Worm (Caenorhabditis elegans) whole organism, young adult: Measurements from ENCODE around the gene coq-5.

ENCODE experiments used
- B0336.3 ChIP-seq: fragments of 200-800 bp; sonication (Bioruptor generic); IDR thresholded peaks from 2 replicates; pipeline ENCODE4 v1.3.6; 2022; ENCODE audit warnings: missing genetic modification characterization, missing compliant biosample characterization
- F33H1.4 ChIP-seq: fragments of 200-800 bp; sonication (Bioruptor generic); IDR thresholded peaks from 2 replicates; pipeline ENCODE4 v1.3.6; 2022; ENCODE audit warnings: missing genetic modification reagents, missing genetic modification characterization, missing compliant biosample characterization
- F55B11.4 ChIP-seq: sonication (generic microtip); optimal IDR thresholded peaks from 2 replicates; lab custom pipeline; 2016; ENCODE audit warnings: missing compliant biosample characterization, missing genetic modification characterization, borderline replicate concordance; ENCODE audit not compliant: insufficient read depth
- K11D2.4 ChIP-seq: fragments of 200-800 bp; sonication (Bioruptor generic); IDR thresholded peaks from 2 replicates; pipeline ENCODE4 v1.3.6; 2022; ENCODE audit warnings: missing genetic modification reagents, missing genetic modification characterization, missing compliant biosample characterization
- athp-1 ChIP-seq: sonication (generic microtip); optimal IDR thresholded peaks from 2 replicates; lab custom pipeline; 2017; ENCODE audit warnings: mild to moderate bottlenecking, missing genetic modification characterization, missing compliant biosample characterization
- attf-5 ChIP-seq: fragments of 200-800 bp; sonication (Bioruptor generic); optimal IDR thresholded peaks from 2 replicates; lab custom pipeline; 2018; ENCODE audit warnings: mild to moderate bottlenecking, missing genetic modification characterization, missing compliant biosample characterization
- attf-6 ChIP-seq: fragments of 200-800 bp; sonication (Bioruptor generic); IDR thresholded peaks from 2 replicates; pipeline ENCODE4 v1.3.6; 2022; ENCODE audit warnings: missing genetic modification reagents, missing genetic modification characterization, missing compliant biosample characterization
- cebp-2 ChIP-seq: fragments of 200-800 bp; sonication (Bioruptor generic); IDR thresholded peaks from 2 replicates; pipeline ENCODE4 v1.3.6; 2022; ENCODE audit warnings: missing genetic modification characterization, missing compliant biosample characterization
- ceh-100 ChIP-seq: fragments of 200-800 bp; sonication (Bioruptor generic); IDR thresholded peaks from 2 replicates; pipeline ENCODE4 v1.3.6; 2022; ENCODE audit warnings: missing genetic modification reagents, missing genetic modification characterization, missing compliant biosample characterization
- ceh-27 ChIP-seq: fragments of 200-800 bp; sonication (Bioruptor generic); optimal IDR thresholded peaks from 2 replicates; lab custom pipeline; 2018; ENCODE audit warnings: mild to moderate bottlenecking, missing genetic modification characterization, moderate library complexity, missing compliant biosample characterization
- ceh-40 ChIP-seq: fragments of 200-800 bp; sonication (Bioruptor generic); IDR thresholded peaks from 2 replicates; pipeline ENCODE4 v1.3.6; 2022; ENCODE audit warnings: missing genetic modification characterization, missing compliant biosample characterization
- ceh-91 ChIP-seq: fragments of 200-800 bp; sonication (Bioruptor generic); IDR thresholded peaks from 2 replicates; pipeline ENCODE4 v1.3.6; 2022; ENCODE audit warnings: missing genetic modification reagents, missing genetic modification characterization, missing compliant biosample characterization
- efl-1 ChIP-seq: fragments of 150-350 bp; optimal IDR thresholded peaks from 2 replicates; lab custom pipeline; 2014; ENCODE audit warnings: missing biosample characterization, missing genetic modification reagents, missing genetic modification characterization
- egl-44 ChIP-seq: fragments of 200-800 bp; sonication (Bioruptor generic); IDR thresholded peaks from 2 replicates; pipeline ENCODE4 v1.3.6; 2022; ENCODE audit warnings: missing genetic modification reagents, missing genetic modification characterization, missing compliant biosample characterization
- ekl-4 ChIP-seq: fragments of 200-800 bp; sonication (Bioruptor generic); IDR thresholded peaks from 2 replicates; pipeline ENCODE4 v1.3.6; 2022; ENCODE audit warnings: missing genetic modification reagents, missing genetic modification characterization, missing compliant biosample characterization
- ets-4 ChIP-seq: fragments of 200-800 bp; sonication (Bioruptor generic); optimal IDR thresholded peaks from 2 replicates; lab custom pipeline; 2018; ENCODE audit warnings: mild to moderate bottlenecking, missing genetic modification characterization, missing compliant biosample characterization
- him-1 ChIP-seq: sonication (generic microtip); optimal IDR thresholded peaks from 2 replicates; lab custom pipeline; 2016; ENCODE audit warnings: missing genotype, missing genetic modification reagents, missing genetic modification characterization, missing compliant biosample characterization
- hmg-20 ChIP-seq: fragments of 200-800 bp; sonication (Bioruptor generic); IDR thresholded peaks from 2 replicates; pipeline ENCODE4 v1.3.6; 2022; ENCODE audit warnings: missing genetic modification reagents, missing genetic modification characterization, missing compliant biosample characterization
- hrde-1 ChIP-seq: sonication (generic microtip); optimal IDR thresholded peaks from 2 replicates; lab custom pipeline; 2016; ENCODE audit warnings: missing genetic modification characterization, mild to moderate bottlenecking, missing compliant biosample characterization, moderate library complexity, missing genotype, missing genetic modification reagents, borderline replicate concordance
- hsf-1 ChIP-seq: fragments of 200-800 bp; sonication (Bioruptor generic); IDR thresholded peaks from 2 replicates; pipeline ENCODE4 v1.3.6; 2022; ENCODE audit warnings: missing genetic modification reagents, missing genetic modification characterization, missing compliant biosample characterization
- lin-35 ChIP-seq, 3 experiments: fragments of 150-350 bp in 2 of 3; sonication (generic microtip) in 1 of 3; optimal IDR thresholded peaks; 2 replicates each; lab custom pipeline; 2014 to 2018; ENCODE audit warnings: missing biosample characterization in 3 of 3, missing genetic modification characterization in 3 of 3, missing genetic modification reagents in 3 of 3
- lin-54 ChIP-seq: fragments of 200-800 bp; sonication (Bioruptor generic); optimal IDR thresholded peaks from 2 replicates; lab custom pipeline; 2018; ENCODE audit warnings: mild to moderate bottlenecking, missing genetic modification characterization, missing compliant biosample characterization
- lir-1 ChIP-seq: fragments of 200-800 bp; sonication (Bioruptor generic); conservative IDR thresholded peaks from 2 replicates; pipeline ENCODE4 v1.3.6; 2022; ENCODE audit warnings: missing genetic modification reagents, missing genetic modification characterization, missing compliant biosample characterization
- lsy-27 ChIP-seq: sonication (generic microtip); optimal IDR thresholded peaks from 2 replicates; lab custom pipeline; 2017; ENCODE audit warnings: missing genetic modification characterization, mild to moderate bottlenecking, missing compliant biosample characterization, antibody characterized with exemption, missing genotype, borderline replicate concordance; ENCODE audit not compliant: insufficient read depth
- madf-10 ChIP-seq: sonication (generic microtip); optimal IDR thresholded peaks from 2 replicates; lab custom pipeline; 2016; ENCODE audit warnings: mild to moderate bottlenecking, missing genetic modification characterization, missing compliant biosample characterization
- madf-6 ChIP-seq: fragments of 200-800 bp; sonication (Bioruptor generic); IDR thresholded peaks from 2 replicates; pipeline ENCODE4 v1.3.6; 2022; ENCODE audit warnings: missing genetic modification reagents, missing genetic modification characterization, missing compliant biosample characterization
- madf-8 ChIP-seq: fragments of 200-800 bp; sonication (Bioruptor generic); conservative IDR thresholded peaks from 2 replicates; pipeline ENCODE4 v1.3.6; 2022; ENCODE audit warnings: missing genetic modification reagents, missing genetic modification characterization, missing compliant biosample characterization
- nfyb-1 ChIP-seq: fragments of 200-800 bp; sonication (Bioruptor generic); IDR thresholded peaks from 2 replicates; pipeline ENCODE4 v1.3.6; 2022; ENCODE audit warnings: missing genetic modification reagents, missing genetic modification characterization, missing compliant biosample characterization
- nhr-90 ChIP-seq: sonication (generic microtip); optimal IDR thresholded peaks from 2 replicates; lab custom pipeline; 2016; ENCODE audit warnings: missing genotype, mild to moderate bottlenecking, missing genetic modification characterization, missing compliant biosample characterization
- pha-4 ChIP-seq: fragments of 150-350 bp; sonication (generic microtip); optimal IDR thresholded peaks from 2 replicates; lab custom pipeline; 2014; ENCODE audit warnings: missing biosample characterization, missing genetic modification reagents, missing genetic modification characterization
- snpc-1.1 ChIP-seq: sonication (generic microtip); optimal IDR thresholded peaks from 2 replicates; lab custom pipeline; 2017; ENCODE audit warnings: missing genetic modification characterization, mild to moderate bottlenecking, missing compliant biosample characterization, antibody characterized with exemption, moderate library complexity, missing genotype, missing genetic modification reagents; ENCODE audit not compliant: insufficient read depth
- snpc-4 ChIP-seq, 5 experiments: fragments of 150-350 bp in 1 of 5; sonication (generic microtip) in 4 of 5; optimal IDR thresholded peaks; 2 replicates each; lab custom pipeline; 2014 to 2018; ENCODE audit warnings: missing genetic modification characterization in 5 of 5, missing biosample characterization in 3 of 5, antibody characterized with exemption in 2 of 5, mild to moderate bottlenecking in 2 of 5, missing compliant biosample characterization in 2 of 5, missing genotype in 2 of 5, moderate library complexity in 2 of 5, missing genetic modification reagents in 1 of 5
- tbp1 ChIP-seq: fragments of 200-800 bp; sonication (Bioruptor generic); optimal IDR thresholded peaks from 2 replicates; lab custom pipeline; 2018; ENCODE audit warnings: mild to moderate bottlenecking, missing genetic modification characterization, missing compliant biosample characterization
- ztf-18 ChIP-seq: sonication (generic microtip); optimal IDR thresholded peaks from 2 replicates; lab custom pipeline; 2016; ENCODE audit warnings: missing genotype, mild to moderate bottlenecking, missing genetic modification characterization, missing compliant biosample characterization

The coq-5 gene

ce11 chrIII:7834848-7835247 lies 23.4 kb downstream of the coq-5 start:
- no peak for TF ChIP-seq ceh-40
- TF ChIP-seq madf-8 = no peak
- TF ChIP-seq nfyb-1 (GFP tag; lab: Robert Waterston, UW) = no peak
- TF ChIP-seq lsy-27 (tag; lab: Kevin White, UChicago) = no peak
- no peak for TF ChIP-seq attf-6 (GFP tag; lab: Robert Waterston, UW)

ce11 chrIII:7832473-7832872 lies 25.8 kb downstream of the coq-5 start:
- TF ChIP-seq him-1 (tag; lab: Kevin White, UChicago) (peak; percentile 22), ceh-91 (GFP tag; lab: Robert Waterston, UW) (no peak)

- TF ChIP-seq lin-35 (GFP tag; optimal IDR thresholded peaks at IDR 0.05; lab: Kevin White, UChicago) = peak in 1 of 3 experiments; percentile 3
- no peak for TF ChIP-seq lin-54 (GFP tag; lab: Kevin White, UChicago)
- TF ChIP-seq snpc-4 (GFP tag; optimal IDR thresholded peaks at IDR 0.05; lab: Kevin White, UChicago) = no peak
- no peak for TF ChIP-seq snpc-4 (tag; optimal IDR thresholded peaks at IDR 0.05; lab: Kevin White, UChicago)
- peak; percentile 8 for TF ChIP-seq efl-1 (GFP tag; lab: Kevin White, UChicago)
- no peak for TF ChIP-seq egl-44
- TF ChIP-seq attf-5 = peak; percentile 44
- TF ChIP-seq B0336.3 (GFP tag; lab: Robert Waterston, UW) = no peak
- TF ChIP-seq F33H1.4 (GFP tag; lab: Robert Waterston, UW) = peak; percentile 81
- TF ChIP-seq madf-6 (GFP tag; lab: Robert Waterston, UW) = peak; percentile 15; the same call in 1 of the 2 replicates
Observed at ce11 chrIII:7828576-7829461, 29.4 kb downstream of the coq-5 start, which contains the start of the genes egl-45 and kcmf-1. Gene egl-45, minus strand, starts transcription at chrIII:7828626. Gene kcmf-1, plus strand, starts transcription at chrIII:7829411.

- 0 out of 2 replicates have a peak, but pooled peaks have one; percentile 15 for TF ChIP-seq ekl-4 (GFP tag; lab: Robert Waterston, UW)
- peak; percentile 30 for TF ChIP-seq tbp1
- peak; percentile 65; the same call in 1 of the 2 replicates for TF ChIP-seq hsf-1
- TF ChIP-seq hrde-1 = peak; percentile 61
- no peak for TF ChIP-seq athp-1 (tag; lab: Kevin White, UChicago)
- no peak for TF ChIP-seq lir-1 (GFP tag; lab: Robert Waterston, UW)
- no peak for TF ChIP-seq pha-4 (tag; lab: Kevin White, UChicago)
- TF ChIP-seq ztf-18 = peak; percentile 3
- no peak for TF ChIP-seq cebp-2 (GFP tag; lab: Robert Waterston, UW)
- TF ChIP-seq madf-6 (GFP tag; lab: Robert Waterston, UW) = peak; percentile 49
Observed at ce11 chrIII:7824041-7824440, 34.2 kb downstream of the coq-5 start.

- TF ChIP-seq madf-10 (no peak), hmg-20 (GFP tag; lab: Robert Waterston, UW) (no peak), nhr-90 (tag; lab: Kevin White, UChicago) (no peak), ceh-27 (GFP tag; lab: Kevin White, UChicago) (no peak), ets-4 (GFP tag; lab: Kevin White, UChicago) (no peak), K11D2.4 (GFP tag; lab: Robert Waterston, UW) (no peak), F55B11.4 (tag; lab: Kevin White, UChicago) (no peak), ceh-100 (GFP tag; lab: Robert Waterston, UW) (no peak), snpc-1.1 (tag; lab: Kevin White, UChicago) (no peak), efl-1 (GFP tag; lab: Kevin White, UChicago) (no peak)
Observed at ce11 chrIII:7823285-7823684, 35.0 kb downstream of the coq-5 start.
